Fruit fly (Drosophila melanogaster) whole organism, wandering third instar larva: ENCODE data around the gene CG31910.

Experiments used
- Abd-B ChIP-seq: fragments of >200 bp; optimal IDR thresholded peaks from 2 replicates; lab custom pipeline; 2017; ENCODE audit warnings: missing biosample characterization, missing genetic modification characterization
- CG32264 ChIP-seq: fragments of 200-800 bp; sonication (Bioruptor generic); optimal IDR thresholded peaks from 2 replicates; lab custom pipeline; 2016; ENCODE audit warnings: missing biosample characterization, missing genetic modification characterization
- CG9705 ChIP-seq: fragments of 200-800 bp; sonication (Bioruptor generic); optimal IDR thresholded peaks from 2 replicates; lab custom pipeline; 2018; ENCODE audit warnings: missing biosample characterization, mild to moderate bottlenecking, missing genetic modification characterization
- CrebA ChIP-seq: fragments of 200-800 bp; sonication (Bioruptor generic); optimal IDR thresholded peaks from 2 replicates; lab custom pipeline; 2016; ENCODE audit warnings: missing biosample characterization, mild to moderate bottlenecking, missing genetic modification characterization, borderline replicate concordance
- Dfd ChIP-seq: fragments of >200 bp; optimal IDR thresholded peaks from 2 replicates; lab custom pipeline; 2017; ENCODE audit warnings: missing biosample characterization, missing genetic modification characterization
- Dif ChIP-seq: fragments of 200-275, 200-300 bp; sonication (Bioruptor generic); optimal IDR thresholded peaks from 2 replicates; lab custom pipeline; 2018; ENCODE audit warnings: missing biosample characterization, missing genetic modification characterization; ENCODE audit not compliant: partially characterized antibody
- GATAd ChIP-seq: sonication (Bioruptor generic); optimal IDR thresholded peaks from 2 replicates; lab custom pipeline; 2016; ENCODE audit warnings: missing biosample characterization, missing genetic modification characterization
- HLH106 ChIP-seq: fragments of 200-800 bp; optimal IDR thresholded peaks from 3 replicates; lab custom pipeline; 2019; ENCODE audit warnings: missing biosample characterization, mild to moderate bottlenecking, missing genetic modification characterization, moderate library complexity
- Hnf4 ChIP-seq: fragments of 200-800 bp; sonication (Bioruptor generic); optimal IDR thresholded peaks from 2 replicates; lab custom pipeline; 2016; ENCODE audit warnings: missing biosample characterization, mild to moderate bottlenecking, missing genetic modification characterization
- Hr78 ChIP-seq: fragments of >200 bp; optimal IDR thresholded peaks from 2 replicates; lab custom pipeline; 2017; ENCODE audit warnings: missing biosample characterization, missing genetic modification characterization
- Hr83 ChIP-seq: fragments of 200-300 bp; sonication (Bioruptor generic); optimal IDR thresholded peaks from 2 replicates; lab custom pipeline; 2016; ENCODE audit warnings: missing biosample characterization, mild to moderate bottlenecking, missing genetic modification characterization, moderate library complexity; ENCODE audit not compliant: poor library complexity, severe bottlenecking
- Jra ChIP-seq: sonication (Bioruptor generic); optimal IDR thresholded peaks from 2 replicates; lab custom pipeline; 2016; ENCODE audit warnings: missing biosample characterization, missing genetic modification characterization
- Mio ChIP-seq: sonication (Bioruptor generic); optimal IDR thresholded peaks from 2 replicates; lab custom pipeline; 2016; ENCODE audit warnings: missing biosample characterization, missing genetic modification characterization
- Myc ChIP-seq: fragments of >200 bp; optimal IDR thresholded peaks from 2 replicates; lab custom pipeline; 2017
- N ChIP-seq: fragments of >200 bp; optimal IDR thresholded peaks from 2 replicates; lab custom pipeline; 2018; ENCODE audit warnings: missing biosample characterization, missing external identifiers, missing genetic modification characterization
- OdsH ChIP-seq: fragments of 200-800 bp; sonication (Bioruptor generic); optimal IDR thresholded peaks from 2 replicates; lab custom pipeline; 2016; ENCODE audit warnings: missing biosample characterization, mild to moderate bottlenecking, missing genetic modification characterization
- Rel ChIP-seq, 2 experiments: fragments of 200-800 bp; sonication (Bioruptor generic) in 1 of 2; optimal IDR thresholded peaks; 2 replicates in 1 of 2; 3 replicates in 1 of 2; lab custom pipeline; 2016 to 2019; ENCODE audit warnings: mild to moderate bottlenecking in 2 of 2, missing biosample characterization in 2 of 2, missing genetic modification characterization in 2 of 2, moderate library complexity in 1 of 2
- Sp1 ChIP-seq: fragments of 200-800 bp; sonication (Bioruptor generic); optimal IDR thresholded peaks from 3 replicates; lab custom pipeline; 2019; ENCODE audit warnings: missing biosample characterization, mild to moderate bottlenecking, missing genetic modification characterization, moderate library complexity
- Vsx2 ChIP-seq: fragments of 200-300, 225-300 bp; sonication (Bioruptor generic); optimal IDR thresholded peaks from 2 replicates; lab custom pipeline; 2018; ENCODE audit warnings: missing biosample characterization, missing genetic modification characterization; ENCODE audit not compliant: partially characterized antibody
- br ChIP-seq: fragments of 200-800 bp; sonication (Bioruptor generic); optimal IDR thresholded peaks from 2 replicates; lab custom pipeline; 2016; ENCODE audit warnings: missing biosample characterization, missing genetic modification characterization
- brk ChIP-seq: fragments of 200-800 bp; sonication (Bioruptor generic); optimal IDR thresholded peaks from 2 replicates; lab custom pipeline; 2016; ENCODE audit warnings: missing biosample characterization, mild to moderate bottlenecking, missing genetic modification characterization
- dl ChIP-seq, 2 experiments: fragments of 175-275, 200-275 bp in 1 of 2; fragments of 200-275 bp in 1 of 2; sonication (Bioruptor generic); optimal IDR thresholded peaks; lab custom pipeline; 2018; ENCODE audit warnings: mild to moderate bottlenecking in 2 of 2, missing biosample characterization in 2 of 2, missing genetic modification characterization in 2 of 2, moderate library complexity in 2 of 2; ENCODE audit not compliant: partially characterized antibody in 2 of 2, insufficient read depth in 1 of 2
- dmrt93B ChIP-seq: fragments of 200-800 bp; sonication (Bioruptor generic); optimal IDR thresholded peaks from 2 replicates; lab custom pipeline; 2018; ENCODE audit warnings: missing biosample characterization, mild to moderate bottlenecking, missing genetic modification characterization
- dsf ChIP-seq: sonication (Bioruptor generic); optimal IDR thresholded peaks from 2 replicates; lab custom pipeline; 2016; ENCODE audit warnings: missing biosample characterization, missing genetic modification characterization, borderline replicate concordance
- ey ChIP-seq: fragments of 200-800 bp; sonication (Bioruptor generic); optimal IDR thresholded peaks from 2 replicates; lab custom pipeline; 2016; ENCODE audit warnings: missing biosample characterization, missing genetic modification characterization
- foxo ChIP-seq, 2 experiments: fragments of 200-800 bp; sonication (Bioruptor generic); optimal IDR thresholded peaks; 2 replicates in 1 of 2; 3 replicates in 1 of 2; lab custom pipeline; 2016 to 2017; ENCODE audit warnings: missing biosample characterization in 2 of 2, missing genetic modification characterization in 2 of 2
- fru ChIP-seq: fragments of 200-800 bp; sonication (Bioruptor generic); optimal IDR thresholded peaks from 3 replicates; lab custom pipeline; 2016; ENCODE audit warnings: missing biosample characterization, mild to moderate bottlenecking, missing genetic modification characterization
- h ChIP-seq: fragments of 200-800 bp; sonication (Bioruptor generic); optimal IDR thresholded peaks from 3 replicates; lab custom pipeline; 2016; ENCODE audit warnings: missing biosample characterization, mild to moderate bottlenecking, missing genetic modification characterization
- jim ChIP-seq: fragments of 175-275, 200-325 bp; sonication (Bioruptor generic); optimal IDR thresholded peaks from 2 replicates; lab custom pipeline; 2016; ENCODE audit warnings: missing biosample characterization, mild to moderate bottlenecking, missing genetic modification characterization
- lola ChIP-seq: fragments of >200 bp; optimal IDR thresholded peaks from 2 replicates; lab custom pipeline; 2017; ENCODE audit warnings: missing biosample characterization, missing genetic modification characterization
- pan ChIP-seq: fragments of >200 bp; optimal IDR thresholded peaks from 2 replicates; lab custom pipeline; 2017
- psq ChIP-seq: fragments of 200-800 bp; sonication (Bioruptor generic); optimal IDR thresholded peaks from 3 replicates; lab custom pipeline; 2017; ENCODE audit warnings: missing biosample characterization, mild to moderate bottlenecking, missing genetic modification characterization, moderate library complexity
- rgr ChIP-seq: fragments of 200-800 bp; sonication (Bioruptor generic); optimal IDR thresholded peaks from 3 replicates; lab custom pipeline; 2016; ENCODE audit warnings: missing biosample characterization, mild to moderate bottlenecking, missing genetic modification characterization
- sage ChIP-seq: fragments of 200-800 bp; sonication (Bioruptor generic); optimal IDR thresholded peaks from 2 replicates; lab custom pipeline; 2016; ENCODE audit warnings: missing biosample characterization, mild to moderate bottlenecking, missing genetic modification characterization
- sv ChIP-seq: fragments of 200-800 bp; sonication (Bioruptor generic); optimal IDR thresholded peaks from 3 replicates; lab custom pipeline; 2016; ENCODE audit warnings: missing biosample characterization, missing genetic modification characterization
- tai ChIP-seq: sonication (Bioruptor generic); optimal IDR thresholded peaks from 2 replicates; lab custom pipeline; 2016; ENCODE audit warnings: missing biosample characterization, missing genetic modification characterization
- usp ChIP-seq: fragments of >200 bp; optimal IDR thresholded peaks from 2 replicates; lab custom pipeline; 2017; ENCODE audit warnings: missing biosample characterization, missing genetic modification characterization
- woc ChIP-seq: sonication (Bioruptor generic); optimal IDR thresholded peaks from 2 replicates; lab custom pipeline; 2016; ENCODE audit warnings: missing biosample characterization, mild to moderate bottlenecking, missing genetic modification characterization

The CG31910 gene

DNA sequence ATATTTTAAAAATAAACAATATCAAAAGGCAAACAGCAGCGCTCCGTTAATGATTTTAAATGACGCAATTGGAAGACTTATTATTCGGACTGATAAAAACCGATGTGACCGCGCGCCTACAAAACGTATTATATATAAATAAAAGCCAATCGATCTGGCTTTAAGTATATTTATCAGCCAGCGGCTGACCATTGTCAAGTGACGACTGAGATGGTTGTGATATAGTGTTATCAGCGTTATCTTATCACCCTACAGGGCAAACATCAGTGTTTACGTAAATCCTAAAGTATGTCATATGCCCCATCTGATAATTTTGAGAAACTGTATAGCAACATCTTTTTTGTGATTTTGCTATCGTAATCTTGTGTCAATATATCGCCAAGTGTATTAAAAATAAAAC is 43.9 kb upstream of the CG31910 start:
- TF ChIP-seq CrebA (GFP tag; lab: Kevin White, UChicago) (peak; percentile 47), sage (GFP tag; lab: Kevin White, UChicago) (peak; percentile 43), dmrt93B (GFP tag; lab: Kevin White, UChicago) (no peak), h (GFP tag; lab: Kevin White, UChicago) (peak; percentile 3)

DNA sequence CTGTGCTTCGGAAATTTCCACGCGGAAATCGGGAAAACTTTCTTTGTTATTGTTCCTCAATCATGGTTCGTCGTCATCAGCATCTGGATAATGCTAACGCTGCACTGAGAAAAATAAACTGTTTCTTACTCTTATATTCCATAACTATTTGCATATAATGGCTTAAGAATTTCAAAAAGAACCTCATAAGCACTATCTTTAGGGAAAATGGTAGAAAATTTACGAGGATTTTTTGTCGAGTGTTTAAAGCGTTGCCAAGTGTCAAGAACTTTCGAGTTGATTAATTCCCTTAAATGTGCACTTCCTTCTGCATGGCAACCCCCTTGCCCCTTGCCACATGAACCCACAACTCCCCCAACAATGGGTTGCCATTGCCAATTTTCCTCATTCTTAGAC is 42.5 kb upstream of the CG31910 start:
- TF ChIP-seq GATAd (GFP tag; lab: Kevin White, UChicago) (no peak), N (no peak), h (GFP tag; lab: Kevin White, UChicago) (no peak), brk (GFP tag; lab: Kevin White, UChicago) (peak; percentile 37), lola (peak; percentile 33), Dfd (GFP tag; lab: Kevin White, UChicago) (no peak), sv (GFP tag; lab: Kevin White, UChicago) (peak; percentile 29), ey (GFP tag; lab: Kevin White, UChicago) (no peak), CG32264 (GFP tag; lab: Kevin White, UChicago) (no peak), CG9705 (GFP tag; lab: Kevin White, UChicago) (no peak), Myc (lab: Kevin White, UChicago) (no peak), sage (GFP tag; lab: Kevin White, UChicago) (no peak), Abd-B (no peak), tai (no peak), CrebA (GFP tag; lab: Kevin White, UChicago) (no peak), jim (GFP tag; lab: Kevin White, UChicago) (no peak), br (no peak), HLH106 (tag; lab: Kevin White, UChicago) (no peak), pan (no peak), dsf (GFP tag; lab: Kevin White, UChicago) (no peak), woc (no peak)
- TF ChIP-seq, all 38 proteins: peak for 3

- TF ChIP-seq lola (no peak), foxo (GFP tag; optimal IDR thresholded peaks at IDR 0.05; lab: Kevin White, UChicago) (peak; percentile 50 to 92), jim (GFP tag; lab: Kevin White, UChicago) (peak; percentile 76), CG9705 (GFP tag; lab: Kevin White, UChicago) (peak; percentile 89), Sp1 (peak; percentile 95), Hr78 (GFP tag; lab: Kevin White, UChicago) (no peak), Abd-B (no peak), OdsH (peak; percentile 91), usp (no peak), GATAd (GFP tag; lab: Kevin White, UChicago) (peak; percentile 56), Dfd (GFP tag; lab: Kevin White, UChicago) (no peak), Mio (peak; percentile 1), Dif (GFP tag; lab: Kevin White, UChicago) (peak; percentile 91), Vsx2 (GFP tag; lab: Kevin White, UChicago) (peak; percentile 92), ey (GFP tag; lab: Kevin White, UChicago) (peak; percentile 94), h (GFP tag; lab: Kevin White, UChicago) (peak; percentile 91), woc (peak; percentile 95), Rel (GFP tag; optimal IDR thresholded peaks at IDR 0.05; lab: Kevin White, UChicago) (no peak), Rel (tag; optimal IDR thresholded peaks at IDR 0.05; lab: Kevin White, UChicago) (peak; percentile 89), br (peak; percentile 92), fru (GFP tag; lab: Kevin White, UChicago) (peak; percentile 92), Myc (lab: Kevin White, UChicago) (no peak), tai (peak; percentile 89), dmrt93B (GFP tag; lab: Kevin White, UChicago) (peak; percentile 93), Hr83 (GFP tag; lab: Kevin White, UChicago) (peak; percentile 67), N (peak; percentile 70), pan (no peak), dsf (GFP tag; lab: Kevin White, UChicago) (peak; percentile 63), CrebA (GFP tag; lab: Kevin White, UChicago) (peak; percentile 42), rgr (GFP tag; lab: Kevin White, UChicago) (peak; percentile 89), dl (GFP tag; optimal IDR thresholded peaks at IDR 0.05; lab: Kevin White, UChicago; ENCODE audit: insufficient read depth in 1 of 2, partially characterized antibody in 2 of 2) (peak; percentile 88 to 91), Hnf4 (peak; percentile 82), sage (GFP tag; lab: Kevin White, UChicago) (no peak), HLH106 (tag; lab: Kevin White, UChicago) (peak; percentile 94), brk (GFP tag; lab: Kevin White, UChicago) (peak; percentile 69), sv (GFP tag; lab: Kevin White, UChicago) (peak; percentile 95), Jra (GFP tag; lab: Kevin White, UChicago) (peak; percentile 78), CG32264 (GFP tag; lab: Kevin White, UChicago) (peak; percentile 73), psq (peak; percentile 89)
These were observed 41.9 kb upstream of the CG31910 start for dm6 chr2L:6787029-6787972.
